Fruit fly (Drosophila melanogaster) whole organism, embryonic: ENCODE measurements around the gene CG5188.

Source experiments
- Aef1 ChIP-seq: fragments of 200-800 bp; sonication (Bioruptor generic); IDR thresholded peaks from 3 replicates; pipeline ENCODE4 v1.3.6; 2022; ENCODE audit warnings: missing biosample characterization, missing genetic modification characterization
- B-H2 ChIP-seq: fragments of 200-800 bp; sonication (Bioruptor generic); optimal IDR thresholded peaks from 2 replicates; lab custom pipeline; 2018; ENCODE audit warnings: missing biosample characterization, mild to moderate bottlenecking, missing genetic modification characterization
- Bgb ChIP-seq: fragments of 200-800 bp; sonication (Bioruptor generic); IDR thresholded peaks from 2 replicates; pipeline ENCODE4 v1.3.6; 2022; ENCODE audit warnings: missing biosample characterization, missing genetic modification characterization; ENCODE audit not compliant: partially characterized antibody
- CG10267 ChIP-seq: fragments of 200-800 bp; sonication (Bioruptor generic); optimal IDR thresholded peaks from 2 replicates; lab custom pipeline; 2018; ENCODE audit warnings: missing biosample characterization, mild to moderate bottlenecking, missing genetic modification characterization, moderate library complexity
- CG11456 ChIP-seq: fragments of 200-800 bp; sonication (Bioruptor generic); IDR thresholded peaks from 3 replicates; pipeline ENCODE4 v1.3.6; 2022; ENCODE audit warnings: missing biosample characterization, missing genetic modification characterization
- CG11696 ChIP-seq: fragments of 200-800 bp; sonication (Bioruptor generic); IDR thresholded peaks from 2 replicates; pipeline ENCODE4 v1.3.6; 2022; ENCODE audit warnings: missing biosample characterization, missing genetic modification characterization
- CG11723 ChIP-seq: fragments of 200-800 bp; sonication (Bioruptor generic); optimal IDR thresholded peaks from 2 replicates; lab custom pipeline; 2017; ENCODE audit warnings: missing biosample characterization, mild to moderate bottlenecking, missing genetic modification characterization
- CG12769 ChIP-seq: fragments of 200-800 bp; sonication (Bioruptor generic); optimal IDR thresholded peaks from 2 replicates; lab custom pipeline; 2019; ENCODE audit warnings: missing biosample characterization, mild to moderate bottlenecking, missing genetic modification characterization, moderate library complexity
- CG14014 ChIP-seq: fragments of 200-800 bp; sonication (Bioruptor generic); IDR thresholded peaks from 2 replicates; pipeline ENCODE4 v1.3.6; 2022; ENCODE audit warnings: missing biosample characterization, missing genetic modification characterization
- CG15269 ChIP-seq: fragments of 200-800 bp; sonication (Bioruptor generic); optimal IDR thresholded peaks from 2 replicates; lab custom pipeline; 2018; ENCODE audit warnings: missing biosample characterization, mild to moderate bottlenecking, missing genetic modification characterization, moderate library complexity
- CG15479 ChIP-seq: fragments of 200-800 bp; sonication (Bioruptor generic); optimal IDR thresholded peaks from 3 replicates; lab custom pipeline; 2019; ENCODE audit warnings: missing biosample characterization, mild to moderate bottlenecking, missing genetic modification characterization, moderate library complexity
- CG15514 ChIP-seq: fragments of 200-800 bp; sonication (Bioruptor generic); optimal IDR thresholded peaks from 3 replicates; lab custom pipeline; 2017; ENCODE audit warnings: missing biosample characterization, missing genetic modification characterization, mild to moderate bottlenecking, moderate library complexity, missing genetic modification reagents
- CG18764 ChIP-seq: fragments of 200-800 bp; sonication (Bioruptor generic); optimal IDR thresholded peaks from 3 replicates; lab custom pipeline; 2016; ENCODE audit warnings: missing biosample characterization, missing genetic modification characterization
- CG2199 ChIP-seq: fragments of 200-800 bp; sonication (Bioruptor generic); IDR thresholded peaks from 3 replicates; pipeline ENCODE4 v1.3.6; 2022; ENCODE audit warnings: missing biosample characterization, missing genetic modification characterization
- CG2712 ChIP-seq: fragments of 200-800 bp; optimal IDR thresholded peaks from 3 replicates; lab custom pipeline; 2019; ENCODE audit warnings: missing biosample characterization, mild to moderate bottlenecking, missing genetic modification characterization, moderate library complexity
- CG30020 ChIP-seq: fragments of 200-800 bp; optimal IDR thresholded peaks from 2 replicates; lab custom pipeline; 2019; ENCODE audit warnings: missing biosample characterization, mild to moderate bottlenecking, missing genetic modification characterization, moderate library complexity
- CG5180 ChIP-seq: fragments of 200-800 bp; sonication (Bioruptor generic); optimal IDR thresholded peaks from 3 replicates; lab custom pipeline; 2017; ENCODE audit warnings: missing biosample characterization, missing genetic modification characterization, mild to moderate bottlenecking, moderate library complexity, missing genetic modification reagents
- CG8290 ChIP-seq, 3 experiments: fragments of 200-800 bp; sonication (Bioruptor generic); optimal IDR thresholded peaks; 2 replicates each; lab custom pipeline; 2016 to 2019; ENCODE audit warnings: missing biosample characterization in 3 of 3, missing genetic modification characterization in 3 of 3, mild to moderate bottlenecking in 2 of 3, moderate library complexity in 1 of 3
- CG9215 ChIP-seq: fragments of 200-800 bp; sonication (Bioruptor generic); IDR thresholded peaks from 2 replicates; pipeline ENCODE4 v1.3.6; 2022; ENCODE audit warnings: missing biosample characterization, missing genetic modification characterization
- D19B ChIP-seq: fragments of 200-800 bp; sonication (Bioruptor generic); optimal IDR thresholded peaks from 2 replicates; lab custom pipeline; 2017; ENCODE audit warnings: missing biosample characterization, mild to moderate bottlenecking, missing genetic modification characterization
- Dad ChIP-seq: fragments of 200-800 bp; sonication (Bioruptor generic); optimal IDR thresholded peaks from 3 replicates; lab custom pipeline; 2016; ENCODE audit warnings: missing biosample characterization, missing genetic modification characterization
- Med ChIP-seq: fragments of 200-800 bp; sonication (Bioruptor generic); peaks from one replicate; lab custom pipeline; 2016; ENCODE audit warnings: missing biosample characterization, missing genetic modification characterization, mild to moderate bottlenecking, inconsistent platforms, moderate library complexity
- PHDP ChIP-seq: fragments of 200-800 bp; sonication (Bioruptor generic); optimal IDR thresholded peaks from 3 replicates; lab custom pipeline; 2018; ENCODE audit warnings: missing biosample characterization, mild to moderate bottlenecking, missing genetic modification characterization, moderate library complexity
- Pdp1 ChIP-seq, 2 experiments: fragments of 200-800 bp; sonication (Bioruptor generic); optimal IDR thresholded peaks; 3 replicates each; lab custom pipeline; 2016; ENCODE audit warnings: missing biosample characterization in 2 of 2, missing genetic modification characterization in 2 of 2, mild to moderate bottlenecking in 1 of 2, moderate library complexity in 1 of 2
- Rfx ChIP-seq: fragments of 200-800 bp; sonication (Bioruptor generic); IDR thresholded peaks from 2 replicates; pipeline ENCODE4 v1.3.6; 2022; ENCODE audit warnings: missing biosample characterization, missing genetic modification characterization
- TFAM ChIP-seq: fragments of 200-800 bp; sonication (Bioruptor generic); optimal IDR thresholded peaks from 2 replicates; lab custom pipeline; 2017; ENCODE audit warnings: missing biosample characterization, missing genetic modification characterization, inconsistent platforms
- abd-A ChIP-seq: fragments of 200-800 bp; sonication (Bioruptor generic); optimal IDR thresholded peaks from 3 replicates; lab custom pipeline; 2019; ENCODE audit warnings: missing biosample characterization, mild to moderate bottlenecking, missing genetic modification characterization, moderate library complexity
- ase ChIP-seq: fragments of 200-800 bp; sonication (Bioruptor generic); IDR thresholded peaks from 3 replicates; pipeline ENCODE4 v1.3.6; 2022; ENCODE audit warnings: missing biosample characterization, missing genetic modification characterization
- chinmo ChIP-seq: fragments of 200-800 bp; sonication (Bioruptor generic); IDR thresholded peaks from 4 replicates; pipeline ENCODE4 v1.3.6; 2022; ENCODE audit warnings: missing biosample characterization, missing genetic modification characterization; ENCODE audit not compliant: partially characterized antibody
- crol ChIP-seq: fragments of 200-800 bp; sonication (Bioruptor generic); IDR thresholded peaks from 2 replicates; pipeline ENCODE4 v1.3.6; 2022; ENCODE audit warnings: missing biosample characterization, missing genetic modification characterization
- cwo ChIP-seq: fragments of 200-800 bp; sonication (Bioruptor generic); optimal IDR thresholded peaks from 3 replicates; lab custom pipeline; 2017; ENCODE audit warnings: missing biosample characterization, missing genetic modification characterization, mild to moderate bottlenecking, moderate library complexity, missing genetic modification reagents
- dm ChIP-seq: fragments of 200-800 bp; sonication (Bioruptor generic); optimal IDR thresholded peaks from 3 replicates; lab custom pipeline; 2016; ENCODE audit warnings: missing biosample characterization, missing genetic modification characterization
- dmrt99B ChIP-seq: fragments of 200-800 bp; sonication (Bioruptor generic); optimal IDR thresholded peaks from 2 replicates; lab custom pipeline; 2018; ENCODE audit warnings: missing biosample characterization, mild to moderate bottlenecking, missing genetic modification characterization, moderate library complexity
- dysf ChIP-seq: fragments of 200-800 bp; sonication (Bioruptor generic); IDR thresholded peaks from 3 replicates; pipeline ENCODE4 v1.3.6; 2022; ENCODE audit warnings: missing biosample characterization, missing genetic modification characterization
- fd3F ChIP-seq: fragments of 200-800 bp; sonication (Bioruptor generic); optimal IDR thresholded peaks from 2 replicates; lab custom pipeline; 2018; ENCODE audit warnings: missing biosample characterization, mild to moderate bottlenecking, missing genetic modification characterization, moderate library complexity
- ftz-f1 ChIP-seq: fragments of 200-800 bp; sonication (Bioruptor generic); optimal IDR thresholded peaks from 2 replicates; lab custom pipeline; 2016; ENCODE audit warnings: missing biosample characterization, missing genetic modification characterization
- ham ChIP-seq: fragments of 200-800 bp; sonication (Bioruptor generic); IDR thresholded peaks from 2 replicates; pipeline ENCODE4 v1.3.6; 2022; ENCODE audit warnings: missing biosample characterization, missing genetic modification characterization
- inv ChIP-seq: fragments of 200-800 bp; sonication (Bioruptor generic); IDR thresholded peaks from 2 replicates; pipeline ENCODE4 v1.3.6; 2022; ENCODE audit warnings: missing biosample characterization, missing genetic modification characterization; ENCODE audit not compliant: partially characterized antibody
- lmd ChIP-seq: fragments of 200-800 bp; sonication (Bioruptor generic); IDR thresholded peaks from 2 replicates; pipeline ENCODE4 v1.3.6; 2022; ENCODE audit warnings: missing biosample characterization, missing genetic modification characterization
- otp ChIP-seq: fragments of 200-800 bp; sonication (Bioruptor generic); IDR thresholded peaks from 3 replicates; pipeline ENCODE4, ENCODE4 v1.3.6; 2022; ENCODE audit warnings: missing biosample characterization, missing genetic modification characterization
- sens ChIP-seq: fragments of 200-800 bp; sonication (Bioruptor generic); peaks from one replicate; lab custom pipeline; 2016; ENCODE audit warnings: missing biosample characterization, missing genetic modification characterization
- so ChIP-seq: fragments of 200-800 bp; sonication (Bioruptor generic); IDR thresholded peaks from 3 replicates; pipeline ENCODE4 v1.3.6; 2022; ENCODE audit warnings: missing biosample characterization, missing genetic modification characterization
- sr ChIP-seq: fragments of 200-800 bp; sonication (Bioruptor generic); IDR thresholded peaks from 3 replicates; pipeline ENCODE4 v1.3.6; 2022; ENCODE audit warnings: missing biosample characterization, missing genetic modification characterization
- wdn ChIP-seq: fragments of 200-800 bp; sonication (Bioruptor generic); IDR thresholded peaks from 2 replicates; pipeline ENCODE4 v1.3.6; 2022; ENCODE audit warnings: missing biosample characterization, missing genetic modification characterization
- wek ChIP-seq: fragments of 200-800 bp; sonication (Bioruptor generic); optimal IDR thresholded peaks from 3 replicates; lab custom pipeline; 2018; ENCODE audit warnings: missing biosample characterization, mild to moderate bottlenecking, missing genetic modification characterization, moderate library complexity
- zfh1 ChIP-seq: fragments of 200-800 bp; sonication (Bioruptor generic); IDR thresholded peaks from 3 replicates; pipeline ENCODE4 v1.3.6; 2022; ENCODE audit warnings: missing biosample characterization, missing genetic modification characterization

CG5188 gene

dm6 chr2L:10468978-10469377 lies 40.3 kb downstream of the CG5188 start:
- TF ChIP-seq otp (no peak), CG12769 (tag; lab: Kevin White, UChicago) (peak; percentile 76), cwo (GFP tag; lab: Kevin White, UChicago) (peak; percentile 96), ftz-f1 (GFP tag; lab: Kevin White, UChicago) (peak; percentile 69), chinmo (GFP tag; lab: Robert Waterston, UW) (0 out of 4 replicates have a peak, but pooled peaks have one; percentile 36), sr (GFP tag; lab: Robert Waterston, UW) (peak; percentile 98), zfh1 (GFP tag; lab: Robert Waterston, UW) (0 out of 3 replicates have a peak, but pooled peaks have one; percentile 18), Med (GFP tag; lab: Kevin White, UChicago) (peak; percentile 39), Aef1 (GFP tag; lab: Robert Waterston, UW) (no peak), Dad (no peak), crol (GFP tag; lab: Robert Waterston, UW) (peak; percentile 65; the same call in 1 of the 2 replicates), abd-A (tag; lab: Kevin White, UChicago) (peak; percentile 13), Pdp1 (GFP tag; optimal IDR thresholded peaks at IDR 0.05; lab: Kevin White, UChicago) (peak in 1 of 2 experiments; percentile 87), CG15514 (GFP tag; lab: Kevin White, UChicago) (no peak)

- TF ChIP-seq CG18764 (GFP tag; lab: Kevin White, UChicago): no peak
- no peak for TF ChIP-seq ham (GFP tag; lab: Robert Waterston, UW)
- 0 out of 3 replicates have a peak, but pooled peaks have one; percentile 37 for TF ChIP-seq sr (GFP tag; lab: Robert Waterston, UW)
- 0 out of 4 replicates have a peak, but pooled peaks have one; percentile 30 for TF ChIP-seq chinmo (GFP tag; lab: Robert Waterston, UW)
- TF ChIP-seq TFAM (GFP tag; lab: Kevin White, UChicago): no peak
- TF ChIP-seq so (GFP tag; lab: Robert Waterston, UW): 0 out of 3 replicates have a peak, but pooled peaks have one; percentile 36
- no peak for TF ChIP-seq Bgb (GFP tag; lab: Robert Waterston, UW)
- no peak for TF ChIP-seq Aef1 (GFP tag; lab: Robert Waterston, UW)
- no peak for TF ChIP-seq inv (GFP tag; lab: Robert Waterston, UW)
- TF ChIP-seq D19B (GFP tag; lab: Kevin White, UChicago): no peak
- TF ChIP-seq CG11456: no peak
- peak; percentile 13; the same call in 1 of the 2 replicates for TF ChIP-seq CG14014 (GFP tag; lab: Robert Waterston, UW)
- TF ChIP-seq CG30020 (tag; lab: Kevin White, UChicago): no peak
- no peak for TF ChIP-seq CG8290 (GFP tag; optimal IDR thresholded peaks at IDR 0.05; lab: Kevin White, UChicago)
- peak in 1 of 2 experiments; percentile 3 for TF ChIP-seq CG8290 (tag; optimal IDR thresholded peaks at IDR 0.05; lab: Kevin White, UChicago)
- no peak for TF ChIP-seq CG15479 (GFP tag; lab: Kevin White, UChicago)
- TF ChIP-seq CG11696 (GFP tag; lab: Robert Waterston, UW): no peak
- TF ChIP-seq dysf: no peak
- no peak for TF ChIP-seq dm (GFP tag; lab: Kevin White, UChicago)
- peak; percentile 98 for TF ChIP-seq CG2199 (GFP tag; lab: Robert Waterston, UW)
- no peak for TF ChIP-seq ase (GFP tag; lab: Robert Waterston, UW)
- TF ChIP-seq Med (GFP tag; lab: Kevin White, UChicago): peak; percentile 2
- TF ChIP-seq, all 482 proteins: peak for 7
Measured at dm6 chr2L:10470211-10470610, 41.6 kb downstream of the CG5188 start.

- TF ChIP-seq fd3F (GFP tag; lab: Kevin White, UChicago) (peak; percentile 13), Aef1 (GFP tag; lab: Robert Waterston, UW) (no peak), CG2712 (tag; lab: Kevin White, UChicago) (no peak), B-H2 (GFP tag; lab: Kevin White, UChicago) (no peak), CG11723 (GFP tag; lab: Kevin White, UChicago) (no peak), PHDP (tag; lab: Kevin White, UChicago) (no peak), CG8290 (GFP tag; optimal IDR thresholded peaks at IDR 0.05; lab: Kevin White, UChicago) (no peak), CG8290 (tag; optimal IDR thresholded peaks at IDR 0.05; lab: Kevin White, UChicago) (peak in 1 of 2 experiments; percentile 3), wdn (GFP tag; lab: Robert Waterston, UW) (no peak), lmd (no peak), CG9215 (GFP tag; lab: Robert Waterston, UW) (no peak), Rfx (GFP tag; lab: Robert Waterston, UW) (peak; percentile 19; the same call in 1 of the 2 replicates), CG10267 (tag; lab: Kevin White, UChicago) (no peak), sens (GFP tag; lab: Kevin White, UChicago) (peak; percentile 51), CG15269 (tag; lab: Kevin White, UChicago) (peak; percentile 11), Pdp1 (GFP tag; optimal IDR thresholded peaks at IDR 0.05; lab: Kevin White, UChicago) (peak in 1 of 2 experiments; percentile 14), dmrt99B (tag; lab: Kevin White, UChicago) (peak; percentile 18), CG5180 (GFP tag; lab: Kevin White, UChicago) (peak; percentile 22), wek (GFP tag; lab: Kevin White, UChicago) (peak; percentile 36)
Measured at dm6 chr2L:10472257-10472656, 43.6 kb downstream of the CG5188 start.
